Fruit fly (Drosophila melanogaster) whole organism, embryonic: ENCODE results near the gene CG43954.
A peak's percentile ranks its signal among the peaks of the same experiment; 100 is the strongest.

Source experiments
- Atf-2 ChIP-seq: fragments of 200-800 bp; sonication (Bioruptor generic); optimal IDR thresholded peaks from 2 replicates; lab custom pipeline; 2016; ENCODE audit warnings: missing biosample characterization, missing genetic modification characterization
- Awh ChIP-seq: fragments of 200-800 bp; sonication (Bioruptor generic); IDR thresholded peaks from 2 replicates; pipeline ENCODE4, ENCODE4 v1.3.6; 2022; ENCODE audit warnings: missing biosample characterization, missing genetic modification characterization
- B-H1 ChIP-seq: fragments of 200-800 bp; sonication (Bioruptor generic); IDR thresholded peaks from 3 replicates; pipeline ENCODE4 v1.3.6; 2022; ENCODE audit warnings: missing biosample characterization, missing genetic modification characterization
- CG1024 ChIP-seq: fragments of 200-800 bp; sonication (Bioruptor generic); IDR thresholded peaks from 2 replicates; pipeline ENCODE4 v1.3.6; 2022; ENCODE audit warnings: missing biosample characterization, missing genetic modification characterization
- CG10366 ChIP-seq: fragments of 200-800 bp; sonication (Bioruptor generic); IDR thresholded peaks from 2 replicates; pipeline ENCODE4 v1.3.6; 2022; ENCODE audit warnings: missing biosample characterization, missing genetic modification characterization
- CG13424 ChIP-seq: fragments of 200-800 bp; sonication (Bioruptor generic); optimal IDR thresholded peaks from 2 replicates; lab custom pipeline; 2019; ENCODE audit warnings: missing biosample characterization, mild to moderate bottlenecking, missing genetic modification characterization, moderate library complexity
- CG15601 ChIP-seq: fragments of 200-800 bp; sonication (Bioruptor generic); optimal IDR thresholded peaks from 3 replicates; lab custom pipeline; 2019; ENCODE audit warnings: missing biosample characterization, mild to moderate bottlenecking, missing genetic modification characterization, moderate library complexity
- CG17385 ChIP-seq: fragments of 200-800 bp; sonication (Bioruptor generic); optimal IDR thresholded peaks from 3 replicates; lab custom pipeline; 2018; ENCODE audit warnings: missing biosample characterization, mild to moderate bottlenecking, missing genetic modification characterization
- CG18262 ChIP-seq: fragments of 200-800 bp; optimal IDR thresholded peaks from 3 replicates; lab custom pipeline; 2019; ENCODE audit warnings: missing biosample characterization, mild to moderate bottlenecking, missing genetic modification characterization, moderate library complexity
- CG18619 ChIP-seq: fragments of 200-800 bp; sonication (Bioruptor generic); optimal IDR thresholded peaks from 3 replicates; lab custom pipeline; 2017; ENCODE audit warnings: missing biosample characterization, mild to moderate bottlenecking, missing genetic modification characterization
- CG2712 ChIP-seq: fragments of 200-800 bp; optimal IDR thresholded peaks from 3 replicates; lab custom pipeline; 2019; ENCODE audit warnings: missing biosample characterization, mild to moderate bottlenecking, missing genetic modification characterization, moderate library complexity
- CG30431 ChIP-seq: fragments of 200-800 bp; sonication (Bioruptor generic); optimal IDR thresholded peaks from 2 replicates; lab custom pipeline; 2017; ENCODE audit warnings: missing biosample characterization, missing genetic modification characterization
- CG34422 ChIP-seq: fragments of 200-800 bp; sonication (Bioruptor generic); IDR thresholded peaks from 3 replicates; pipeline ENCODE4 v1.3.6; 2022; ENCODE audit warnings: missing biosample characterization, missing genetic modification characterization
- CG4424 ChIP-seq: fragments of 200-800 bp; sonication (Bioruptor generic); optimal IDR thresholded peaks from 3 replicates; lab custom pipeline; 2016; ENCODE audit warnings: missing biosample characterization, missing genetic modification characterization
- CG6683 ChIP-seq: fragments of 200-800 bp; sonication (Bioruptor generic); optimal IDR thresholded peaks from 2 replicates; lab custom pipeline; 2017; ENCODE audit warnings: missing biosample characterization, mild to moderate bottlenecking, missing genetic modification characterization, missing genetic modification reagents
- CG7786 ChIP-seq: fragments of 200-800 bp; sonication (Bioruptor generic); optimal IDR thresholded peaks from 2 replicates; lab custom pipeline; 2016; ENCODE audit warnings: missing biosample characterization, missing genetic modification characterization
- CG7839 ChIP-seq: fragments of 200-800 bp; sonication (Bioruptor generic); optimal IDR thresholded peaks from 3 replicates; lab custom pipeline; 2018; ENCODE audit warnings: missing biosample characterization, mild to moderate bottlenecking, missing genetic modification characterization, moderate library complexity
- CG8924 ChIP-seq: fragments of 200-800 bp; optimal IDR thresholded peaks from 3 replicates; lab custom pipeline; 2019; ENCODE audit warnings: missing biosample characterization, mild to moderate bottlenecking, missing genetic modification characterization, moderate library complexity
- CG9797 ChIP-seq: fragments of 200-800 bp; sonication (Bioruptor generic); optimal IDR thresholded peaks from 3 replicates; lab custom pipeline; 2018; ENCODE audit warnings: missing biosample characterization, mild to moderate bottlenecking, missing genetic modification characterization
- CrebB ChIP-seq: fragments of 200-800 bp; sonication (Bioruptor generic); optimal IDR thresholded peaks from 3 replicates; lab custom pipeline; 2018; ENCODE audit warnings: missing biosample characterization, mild to moderate bottlenecking, missing genetic modification characterization
- Doc2 ChIP-seq: fragments of 200-800 bp; sonication (Bioruptor generic); IDR thresholded peaks from 2 replicates; pipeline ENCODE4 v1.3.6; 2022; ENCODE audit warnings: missing biosample characterization, missing genetic modification characterization
- Fer3 ChIP-seq: fragments of 200-800 bp; sonication (Bioruptor generic); optimal IDR thresholded peaks from 2 replicates; lab custom pipeline; 2018; ENCODE audit warnings: missing biosample characterization, mild to moderate bottlenecking, missing genetic modification characterization, moderate library complexity
- H2.0 ChIP-seq: fragments of 200-800 bp; sonication (Bioruptor generic); IDR thresholded peaks from 2 replicates; pipeline ENCODE4 v1.3.6; 2022; ENCODE audit warnings: missing biosample characterization, missing genetic modification characterization
- HHEX ChIP-seq: fragments of 200-800 bp; sonication (Bioruptor generic); optimal IDR thresholded peaks from 3 replicates; lab custom pipeline; 2017; ENCODE audit warnings: missing biosample characterization, mild to moderate bottlenecking, missing genetic modification characterization, missing genetic modification reagents
- Hey ChIP-seq: fragments of 200-800 bp; sonication (Bioruptor generic); optimal IDR thresholded peaks from 3 replicates; lab custom pipeline; 2018; ENCODE audit warnings: missing biosample characterization, mild to moderate bottlenecking, missing genetic modification characterization
- Hr39 ChIP-seq: fragments of >200 bp; optimal IDR thresholded peaks from 2 replicates; lab custom pipeline; 2017
- NC2β ChIP-seq: fragments of 200-800 bp; sonication (Bioruptor generic); optimal IDR thresholded peaks from 2 replicates; lab custom pipeline; 2016; ENCODE audit warnings: missing biosample characterization, missing genetic modification characterization
- NfI ChIP-seq: fragments of 200-800 bp; sonication (Bioruptor generic); optimal IDR thresholded peaks from 3 replicates; lab custom pipeline; 2018; ENCODE audit warnings: missing biosample characterization, mild to moderate bottlenecking, missing genetic modification characterization, moderate library complexity
- Oli ChIP-seq: fragments of 200-800 bp; sonication (Bioruptor generic); optimal IDR thresholded peaks from 2 replicates; lab custom pipeline; 2018; ENCODE audit warnings: missing biosample characterization, mild to moderate bottlenecking, missing genetic modification characterization, moderate library complexity
- Optix ChIP-seq: fragments of 200-800 bp; sonication (Bioruptor generic); IDR thresholded peaks from 3 replicates; pipeline ENCODE4 v1.3.6; 2022; ENCODE audit warnings: missing biosample characterization, missing genetic modification characterization
- PHDP ChIP-seq: fragments of 200-800 bp; sonication (Bioruptor generic); optimal IDR thresholded peaks from 3 replicates; lab custom pipeline; 2018; ENCODE audit warnings: missing biosample characterization, mild to moderate bottlenecking, missing genetic modification characterization, moderate library complexity
- Pdp1 ChIP-seq, 2 experiments: fragments of 200-800 bp; sonication (Bioruptor generic); optimal IDR thresholded peaks; 3 replicates each; lab custom pipeline; 2016; ENCODE audit warnings: missing biosample characterization in 2 of 2, missing genetic modification characterization in 2 of 2, mild to moderate bottlenecking in 1 of 2, moderate library complexity in 1 of 2
- Ravus ChIP-seq: fragments of 200-800 bp; sonication (Bioruptor generic); IDR thresholded peaks from 2 replicates; pipeline ENCODE4 v1.3.6; 2022; ENCODE audit warnings: missing biosample characterization, missing genetic modification characterization
- Taf1 ChIP-seq: fragments of 200-800 bp; sonication (Bioruptor generic); IDR thresholded peaks from 2 replicates; pipeline ENCODE4 v1.3.6; 2022; ENCODE audit warnings: missing biosample characterization, missing genetic modification characterization
- bab2 ChIP-seq: fragments of 200-800 bp; sonication (Bioruptor generic); optimal IDR thresholded peaks from 2 replicates; lab custom pipeline; 2016; ENCODE audit warnings: missing biosample characterization, missing genetic modification characterization
- bowl ChIP-seq: fragments of 200-800 bp; sonication (Bioruptor generic); IDR thresholded peaks from 2 replicates; pipeline ENCODE4 v1.3.6; 2022; ENCODE audit warnings: missing biosample characterization, missing genetic modification characterization
- crol ChIP-seq: fragments of 200-800 bp; sonication (Bioruptor generic); IDR thresholded peaks from 2 replicates; pipeline ENCODE4 v1.3.6; 2022; ENCODE audit warnings: missing biosample characterization, missing genetic modification characterization
- dimm ChIP-seq: fragments of 200-800 bp; sonication (Bioruptor generic); IDR thresholded peaks from 2 replicates; pipeline ENCODE4 v1.3.6; 2022; ENCODE audit warnings: missing biosample characterization, missing genetic modification characterization
- dmrt99B ChIP-seq: fragments of 200-800 bp; sonication (Bioruptor generic); optimal IDR thresholded peaks from 2 replicates; lab custom pipeline; 2018; ENCODE audit warnings: missing biosample characterization, mild to moderate bottlenecking, missing genetic modification characterization, moderate library complexity
- eve ChIP-seq, 2 experiments: fragments of >200 bp; optimal IDR thresholded peaks; 2 replicates each; lab custom pipeline; 2017; ENCODE audit warnings: missing biosample characterization in 2 of 2, missing genetic modification characterization in 2 of 2
- exex ChIP-seq: fragments of 200-800 bp; sonication (Bioruptor generic); optimal IDR thresholded peaks from 4 replicates; lab custom pipeline; 2018; ENCODE audit warnings: missing biosample characterization, mild to moderate bottlenecking, missing genetic modification characterization, moderate library complexity
- fd64A ChIP-seq: fragments of 200-800 bp; sonication (Bioruptor generic); optimal IDR thresholded peaks from 3 replicates; lab custom pipeline; 2018; ENCODE audit warnings: missing biosample characterization, mild to moderate bottlenecking, missing genetic modification characterization
- gcm ChIP-seq: fragments of 200-800 bp; sonication (Bioruptor generic); optimal IDR thresholded peaks from 2 replicates; lab custom pipeline; 2019; ENCODE audit warnings: missing biosample characterization, mild to moderate bottlenecking, missing genetic modification characterization, moderate library complexity
- inv ChIP-seq: fragments of 200-800 bp; sonication (Bioruptor generic); IDR thresholded peaks from 2 replicates; pipeline ENCODE4 v1.3.6; 2022; ENCODE audit warnings: missing biosample characterization, missing genetic modification characterization; ENCODE audit not compliant: partially characterized antibody
- kah ChIP-seq: fragments of 200-800 bp; sonication (Bioruptor generic); optimal IDR thresholded peaks from 2 replicates; lab custom pipeline; 2018; ENCODE audit warnings: missing biosample characterization, mild to moderate bottlenecking, missing genetic modification characterization
- mirr ChIP-seq: fragments of 200-800 bp; sonication (Bioruptor generic); optimal IDR thresholded peaks from 3 replicates; lab custom pipeline; 2018; ENCODE audit warnings: missing biosample characterization, mild to moderate bottlenecking, missing genetic modification characterization
- nerfin-1 ChIP-seq: fragments of 200-800 bp; sonication (Bioruptor generic); optimal IDR thresholded peaks from 3 replicates; lab custom pipeline; 2019; ENCODE audit warnings: missing biosample characterization, mild to moderate bottlenecking, missing genetic modification characterization, moderate library complexity
- org-1 ChIP-seq: fragments of 200-800 bp; sonication (Bioruptor generic); optimal IDR thresholded peaks from 2 replicates; lab custom pipeline; 2017; ENCODE audit warnings: missing biosample characterization, missing genetic modification characterization
- phol ChIP-seq: fragments of 200-800 bp; sonication (Bioruptor generic); optimal IDR thresholded peaks from 3 replicates; lab custom pipeline; 2018; ENCODE audit warnings: missing biosample characterization, mild to moderate bottlenecking, missing genetic modification characterization, moderate library complexity
- sna ChIP-seq: fragments of 200-800 bp; sonication (Bioruptor generic); IDR thresholded peaks from 2 replicates; pipeline ENCODE4 v1.3.6; 2022; ENCODE audit warnings: missing biosample characterization, missing genetic modification characterization; ENCODE audit not compliant: partially characterized antibody
- unpg ChIP-seq: fragments of 200-800 bp; sonication (Bioruptor generic); optimal IDR thresholded peaks from 3 replicates; lab custom pipeline; 2018; ENCODE audit warnings: missing biosample characterization, mild to moderate bottlenecking, missing genetic modification characterization, moderate library complexity

Gene CG43954

dm6 chr3L:16760274-16760673, 48.8 kb upstream of the CG43954 start (continued):
- TF ChIP-seq CG7839 (tag; lab: Kevin White, UChicago) (peak; percentile 52), Atf-2 (GFP tag; lab: Kevin White, UChicago) (peak; percentile 39), Awh (no peak), NC2β (GFP tag; lab: Kevin White, UChicago) (no peak), CG9797 (GFP tag; lab: Kevin White, UChicago) (no peak), CG30431 (peak; percentile 12), CG2712 (tag; lab: Kevin White, UChicago) (peak; percentile 51), Hr39 (no peak), Pdp1 (GFP tag; optimal IDR thresholded peaks at IDR 0.05; lab: Kevin White, UChicago) (peak in 1 of 2 experiments; percentile 40), dimm (GFP tag; lab: Robert Waterston, UW) (no peak), HHEX (GFP tag; lab: Kevin White, UChicago) (peak; percentile 30), crol (GFP tag; lab: Robert Waterston, UW) (0 out of 2 replicates have a peak, but pooled peaks have one; percentile 1), Hey (peak; percentile 8), CG6683 (GFP tag; lab: Kevin White, UChicago) (no peak), Fer3 (tag; lab: Kevin White, UChicago) (peak; percentile 5), CG8924 (tag; lab: Kevin White, UChicago) (peak; percentile 26), CG7786 (no peak), CG13424 (peak; percentile 20), org-1 (no peak), fd64A (peak; percentile 5), PHDP (tag; lab: Kevin White, UChicago) (peak; percentile 45), bab2 (peak; percentile 21), CG10366 (GFP tag; lab: Robert Waterston, UW) (peak; percentile 16; the same call in 1 of the 2 replicates), CG34422 (GFP tag; lab: Robert Waterston, UW) (no peak), Taf1 (GFP tag; lab: Robert Waterston, UW) (no peak), CG15601 (tag; lab: Kevin White, UChicago) (peak; percentile 60), sna (GFP tag; lab: Robert Waterston, UW) (no peak), H2.0 (GFP tag; lab: Robert Waterston, UW) (peak; percentile 46), CrebB (tag; lab: Kevin White, UChicago) (no peak), CG4424 (peak; percentile 35), exex (tag; lab: Kevin White, UChicago) (no peak), CG18619 (GFP tag; lab: Kevin White, UChicago) (peak; percentile 4), eve (GFP tag; optimal IDR thresholded peaks at IDR 0.05; lab: Kevin White, UChicago) (peak in 1 of 2 experiments; percentile 78), dmrt99B (tag; lab: Kevin White, UChicago) (peak; percentile 57), gcm (no peak), nerfin-1 (tag; lab: Kevin White, UChicago) (peak; percentile 1), CG17385 (peak; percentile 27), inv (GFP tag; lab: Robert Waterston, UW) (no peak), CG18262 (tag; lab: Kevin White, UChicago) (peak; percentile 57), B-H1 (GFP tag; lab: Robert Waterston, UW) (no peak), Oli (tag; lab: Kevin White, UChicago) (peak; percentile 59), Doc2 (GFP tag; lab: Robert Waterston, UW) (no peak), Optix (GFP tag; lab: Robert Waterston, UW) (peak; percentile 66; the same call in 2 of the 3 replicates), Ravus (GFP tag; lab: Robert Waterston, UW) (no peak), unpg (GFP tag; lab: Kevin White, UChicago) (peak; percentile 46), kah (GFP tag; lab: Kevin White, UChicago) (no peak), phol (tag; lab: Kevin White, UChicago) (peak; percentile 49), CG1024 (GFP tag; lab: Robert Waterston, UW) (no peak), bowl (GFP tag; lab: Robert Waterston, UW) (no peak), mirr (no peak), NfI (GFP tag; lab: Kevin White, UChicago) (peak; percentile 28)
